Worm (Caenorhabditis elegans) whole organism, young adult: ENCODE results near the gene wapl-1.
A peak's percentile ranks its signal among the peaks of the same experiment; 100 is the strongest.

Experiments
- B0019.2 ChIP-seq: fragments of 200-800 bp; sonication (Bioruptor generic); conservative IDR thresholded peaks from 2 replicates; pipeline ENCODE4 v1.3.6; 2022; ENCODE audit warnings: missing genetic modification reagents, missing genetic modification characterization, missing compliant biosample characterization
- B0261.1 ChIP-seq: sonication (generic microtip); optimal IDR thresholded peaks from 2 replicates; lab custom pipeline; 2016; ENCODE audit warnings: mild to moderate bottlenecking, missing genetic modification characterization, moderate library complexity, missing compliant biosample characterization
- C17E4.6 ChIP-seq: fragments of 200-800 bp; sonication (Bioruptor generic); IDR thresholded peaks from 2 replicates; pipeline ENCODE4 v1.3.6; 2022; ENCODE audit warnings: missing genetic modification reagents, missing genetic modification characterization, missing compliant biosample characterization
- D2030.7 ChIP-seq: fragments of 200-800 bp; sonication (Bioruptor generic); IDR thresholded peaks from 2 replicates; pipeline ENCODE4 v1.3.6; 2022; ENCODE audit warnings: missing genetic modification reagents, missing genetic modification characterization, missing compliant biosample characterization
- F10E7.11 ChIP-seq: sonication (generic microtip); optimal IDR thresholded peaks from 2 replicates; lab custom pipeline; 2017; ENCODE audit warnings: mild to moderate bottlenecking, missing genetic modification characterization, moderate library complexity, missing compliant biosample characterization
- F22D6.2 ChIP-seq: sonication (generic microtip); optimal IDR thresholded peaks from 2 replicates; lab custom pipeline; 2016; ENCODE audit warnings: mild to moderate bottlenecking, missing genetic modification characterization, missing compliant biosample characterization
- F33H1.4 ChIP-seq: fragments of 200-800 bp; sonication (Bioruptor generic); IDR thresholded peaks from 2 replicates; pipeline ENCODE4 v1.3.6; 2022; ENCODE audit warnings: missing genetic modification reagents, missing genetic modification characterization, missing compliant biosample characterization
- F39B2.1 ChIP-seq: fragments of 200-800 bp; sonication (Bioruptor generic); IDR thresholded peaks from 2 replicates; pipeline ENCODE4 v1.3.6; 2022; ENCODE audit warnings: missing genetic modification reagents, missing genetic modification characterization, missing compliant biosample characterization
- F49E8.2 ChIP-seq: sonication (generic microtip); optimal IDR thresholded peaks from 3 replicates; lab custom pipeline; 2017; ENCODE audit warnings: missing genetic modification characterization, mild to moderate bottlenecking, missing compliant biosample characterization, antibody characterized with exemption, moderate library complexity; ENCODE audit not compliant: insufficient read depth
- F57A8.1 ChIP-seq: fragments of 200-800 bp; sonication (Bioruptor generic); optimal IDR thresholded peaks from 2 replicates; lab custom pipeline; 2018; ENCODE audit warnings: mild to moderate bottlenecking, missing genetic modification characterization, moderate library complexity, missing compliant biosample characterization
- K11D2.4 ChIP-seq: fragments of 200-800 bp; sonication (Bioruptor generic); IDR thresholded peaks from 2 replicates; pipeline ENCODE4 v1.3.6; 2022; ENCODE audit warnings: missing genetic modification reagents, missing genetic modification characterization, missing compliant biosample characterization
- K12H6.12 ChIP-seq: fragments of 200-800 bp; sonication (Bioruptor generic); optimal IDR thresholded peaks from 2 replicates; lab custom pipeline; 2018; ENCODE audit warnings: mild to moderate bottlenecking, missing genetic modification characterization, missing compliant biosample characterization
- athp-1 ChIP-seq: sonication (generic microtip); optimal IDR thresholded peaks from 2 replicates; lab custom pipeline; 2017; ENCODE audit warnings: mild to moderate bottlenecking, missing genetic modification characterization, missing compliant biosample characterization
- bed-2 ChIP-seq: fragments of 200-800 bp; sonication (Bioruptor generic); IDR thresholded peaks from 2 replicates; pipeline ENCODE4 v1.3.6; 2022; ENCODE audit warnings: missing genetic modification reagents, missing genetic modification characterization, missing compliant biosample characterization
- cebp-1 ChIP-seq, 2 experiments: fragments of 200-800 bp in 1 of 2; sonication (Bioruptor generic) in 1 of 2; sonication (generic microtip) in 1 of 2; IDR thresholded peaks in 1 of 2; optimal IDR thresholded peaks in 1 of 2; 2 replicates each; pipeline versions ENCODE4 v1.3.6 to Lab custom; 2017 to 2022; ENCODE audit warnings: missing compliant biosample characterization in 2 of 2, missing genetic modification characterization in 2 of 2, mild to moderate bottlenecking in 1 of 2, missing genetic modification reagents in 1 of 2, moderate library complexity in 1 of 2
- cebp-2 ChIP-seq: fragments of 200-800 bp; sonication (Bioruptor generic); IDR thresholded peaks from 2 replicates; pipeline ENCODE4 v1.3.6; 2022; ENCODE audit warnings: missing genetic modification characterization, missing compliant biosample characterization
- ceh-91 ChIP-seq: fragments of 200-800 bp; sonication (Bioruptor generic); IDR thresholded peaks from 2 replicates; pipeline ENCODE4 v1.3.6; 2022; ENCODE audit warnings: missing genetic modification reagents, missing genetic modification characterization, missing compliant biosample characterization
- die-1 ChIP-seq: sonication (generic microtip); optimal IDR thresholded peaks from 2 replicates; lab custom pipeline; 2016; ENCODE audit warnings: missing genotype, mild to moderate bottlenecking, missing genetic modification characterization, missing compliant biosample characterization
- dox-1 ChIP-seq: fragments of 200-800 bp; sonication (Bioruptor generic); IDR thresholded peaks from 2 replicates; pipeline ENCODE4 v1.3.6; 2022; ENCODE audit warnings: missing genetic modification reagents, missing genetic modification characterization, missing compliant biosample characterization
- dpl-1 ChIP-seq: fragments of 150-350 bp; optimal IDR thresholded peaks from 2 replicates; lab custom pipeline; 2014; ENCODE audit warnings: missing biosample characterization, missing genetic modification reagents, missing genetic modification characterization
- egl-44 ChIP-seq: fragments of 200-800 bp; sonication (Bioruptor generic); IDR thresholded peaks from 2 replicates; pipeline ENCODE4 v1.3.6; 2022; ENCODE audit warnings: missing genetic modification reagents, missing genetic modification characterization, missing compliant biosample characterization
- egrh-3 ChIP-seq: fragments of 200-800 bp; sonication (Bioruptor generic); IDR thresholded peaks from 2 replicates; pipeline ENCODE4 v1.3.6; 2022; ENCODE audit warnings: missing genetic modification reagents, missing genetic modification characterization, missing compliant biosample characterization
- him-1 ChIP-seq: sonication (generic microtip); optimal IDR thresholded peaks from 2 replicates; lab custom pipeline; 2016; ENCODE audit warnings: missing genotype, missing genetic modification reagents, missing genetic modification characterization, missing compliant biosample characterization
- hmg-20 ChIP-seq: fragments of 200-800 bp; sonication (Bioruptor generic); IDR thresholded peaks from 2 replicates; pipeline ENCODE4 v1.3.6; 2022; ENCODE audit warnings: missing genetic modification reagents, missing genetic modification characterization, missing compliant biosample characterization
- hsf-1 ChIP-seq: fragments of 200-800 bp; sonication (Bioruptor generic); IDR thresholded peaks from 2 replicates; pipeline ENCODE4 v1.3.6; 2022; ENCODE audit warnings: missing genetic modification reagents, missing genetic modification characterization, missing compliant biosample characterization
- let-607 ChIP-seq, 2 experiments: fragments of 200-800 bp in 1 of 2; sonication (Bioruptor generic) in 1 of 2; sonication (generic microtip) in 1 of 2; optimal IDR thresholded peaks; 2 replicates each; lab custom pipeline; 2016 to 2018; ENCODE audit warnings: mild to moderate bottlenecking in 2 of 2, missing compliant biosample characterization in 2 of 2, missing genetic modification characterization in 2 of 2, moderate library complexity in 2 of 2, missing genotype in 1 of 2
- lin-26 ChIP-seq: fragments of 200-800 bp; sonication (Bioruptor generic); IDR thresholded peaks from 2 replicates; pipeline ENCODE4 v1.3.6; 2022; ENCODE audit warnings: missing genetic modification reagents, missing genetic modification characterization, missing compliant biosample characterization
- lin-54 ChIP-seq: fragments of 200-800 bp; sonication (Bioruptor generic); optimal IDR thresholded peaks from 2 replicates; lab custom pipeline; 2018; ENCODE audit warnings: mild to moderate bottlenecking, missing genetic modification characterization, missing compliant biosample characterization
- lsl-1 ChIP-seq: fragments of 200-800 bp; sonication (Bioruptor generic); optimal IDR thresholded peaks from 2 replicates; lab custom pipeline; 2018; ENCODE audit warnings: mild to moderate bottlenecking, missing genetic modification characterization, moderate library complexity, missing compliant biosample characterization
- madf-3 ChIP-seq: fragments of 200-800 bp; sonication (Bioruptor generic); IDR thresholded peaks from 2 replicates; pipeline ENCODE4 v1.3.6; 2022; ENCODE audit warnings: missing genetic modification reagents, missing genetic modification characterization, missing compliant biosample characterization
- madf-6 ChIP-seq: fragments of 200-800 bp; sonication (Bioruptor generic); IDR thresholded peaks from 2 replicates; pipeline ENCODE4 v1.3.6; 2022; ENCODE audit warnings: missing genetic modification reagents, missing genetic modification characterization, missing compliant biosample characterization
- mcd-1 ChIP-seq: fragments of 200-800 bp; sonication (Bioruptor generic); IDR thresholded peaks from 2 replicates; pipeline ENCODE4 v1.3.6; 2022; ENCODE audit warnings: missing genetic modification reagents, missing genetic modification characterization, missing compliant biosample characterization
- pbrm-1 ChIP-seq: fragments of 200-800 bp; sonication (Bioruptor generic); IDR thresholded peaks from 2 replicates; pipeline ENCODE4 v1.3.6; 2022; ENCODE audit warnings: missing genetic modification reagents, missing genetic modification characterization, missing compliant biosample characterization
- pha-4 ChIP-seq: fragments of 150-350 bp; sonication (generic microtip); optimal IDR thresholded peaks from 2 replicates; lab custom pipeline; 2014; ENCODE audit warnings: missing biosample characterization, missing genetic modification reagents, missing genetic modification characterization
- rcor-1 ChIP-seq: fragments of 200-800 bp; sonication (Bioruptor generic); IDR thresholded peaks from 2 replicates; pipeline ENCODE4 v1.3.6; 2022; ENCODE audit warnings: missing genetic modification reagents, missing genetic modification characterization, missing compliant biosample characterization
- rpc-1 ChIP-seq, 2 experiments: fragments of 150-350 bp in 1 of 2; sonication (generic microtip) in 1 of 2; optimal IDR thresholded peaks; 2 replicates each; lab custom pipeline; 2014 to 2018; ENCODE audit warnings: missing biosample characterization in 1 of 2, missing genetic modification characterization in 1 of 2, missing genetic modification reagents in 1 of 2, missing genotype in 1 of 2
- snpc-1.3 ChIP-seq: sonication (generic microtip); optimal IDR thresholded peaks from 2 replicates; lab custom pipeline; 2017; ENCODE audit warnings: missing genetic modification characterization, mild to moderate bottlenecking, missing compliant biosample characterization, antibody characterized with exemption, moderate library complexity, missing genotype, missing genetic modification reagents; ENCODE audit not compliant: insufficient read depth
- somi-1 ChIP-seq: fragments of 200-800 bp; sonication (Bioruptor generic); optimal IDR thresholded peaks from 2 replicates; lab custom pipeline; 2018; ENCODE audit warnings: mild to moderate bottlenecking, missing genetic modification characterization, missing compliant biosample characterization
- sptf-2 ChIP-seq: fragments of 200-800 bp; sonication (Bioruptor generic); optimal IDR thresholded peaks from 2 replicates; lab custom pipeline; 2018; ENCODE audit warnings: mild to moderate bottlenecking, missing genetic modification characterization, missing compliant biosample characterization
- unc-130 ChIP-seq: sonication (generic microtip); optimal IDR thresholded peaks from 2 replicates; lab custom pipeline; 2016; ENCODE audit warnings: missing genetic modification reagents, missing genetic modification characterization, missing compliant biosample characterization
- zfh-2 ChIP-seq: fragments of 200-800 bp; sonication (Bioruptor generic); conservative IDR thresholded peaks from 2 replicates; pipeline ENCODE4 v1.3.6; 2022; ENCODE audit warnings: missing genetic modification reagents, missing genetic modification characterization, missing compliant biosample characterization
- ztf-18 ChIP-seq: sonication (generic microtip); optimal IDR thresholded peaks from 2 replicates; lab custom pipeline; 2016; ENCODE audit warnings: missing genotype, mild to moderate bottlenecking, missing genetic modification characterization, missing compliant biosample characterization
- ztf-26 ChIP-seq: sonication (generic microtip); optimal IDR thresholded peaks from 2 replicates; lab custom pipeline; 2017; ENCODE audit warnings: missing genetic modification characterization, missing compliant biosample characterization
- ztf-28 ChIP-seq: fragments of 200-800 bp; sonication (Bioruptor generic); IDR thresholded peaks from 2 replicates; pipeline ENCODE4 v1.3.6; 2022; ENCODE audit warnings: missing genetic modification reagents, missing genetic modification characterization, missing compliant biosample characterization

Gene wapl-1

ce11 chrIV:4447367-4447766 lies 1.8 kb upstream of the wapl-1 start:
- TF ChIP-seq lin-54 (GFP tag; lab: Kevin White, UChicago): peak; percentile 54
- no peak for TF ChIP-seq bed-2 (GFP tag; lab: Robert Waterston, UW)
- no peak for TF ChIP-seq snpc-1.3
- 0 out of 2 replicates have a peak, but pooled peaks have one; percentile 30 for TF ChIP-seq hsf-1
- no peak for TF ChIP-seq unc-130 (GFP tag; lab: Kevin White, UChicago)
- TF ChIP-seq lsl-1 (GFP tag; lab: Kevin White, UChicago): peak; percentile 58
- TF ChIP-seq madf-3: no peak
- TF ChIP-seq rcor-1 (GFP tag; lab: Robert Waterston, UW): peak; percentile 18; the same call in 1 of the 2 replicates
- TF ChIP-seq F10E7.11: no peak
- TF ChIP-seq C17E4.6 (GFP tag; lab: Robert Waterston, UW): no peak
- TF ChIP-seq madf-6 (GFP tag; lab: Robert Waterston, UW): peak; percentile 67
- TF ChIP-seq ztf-26 (tag; lab: Kevin White, UChicago): no peak
- TF ChIP-seq egl-44 (GFP tag; lab: Robert Waterston, UW): no peak
- TF ChIP-seq B0019.2: no peak; the same call in 1 of the 2 replicates
- no peak for TF ChIP-seq ztf-18 (tag; lab: Kevin White, UChicago)
- no peak for TF ChIP-seq let-607 (tag; optimal IDR thresholded peaks at IDR 0.05; lab: Kevin White, UChicago)
- TF ChIP-seq pbrm-1 (GFP tag; lab: Robert Waterston, UW): peak; percentile 57
- TF ChIP-seq F49E8.2 (tag; lab: Kevin White, UChicago): peak; percentile 53
- no peak for TF ChIP-seq sptf-2 (GFP tag; lab: Kevin White, UChicago)
- TF ChIP-seq him-1 (tag; lab: Kevin White, UChicago): no peak
- TF ChIP-seq cebp-1 (GFP tag; IDR thresholded peaks at IDR 0.05; lab: Robert Waterston, UW): no peak
- TF ChIP-seq cebp-1 (tag; optimal IDR thresholded peaks at IDR 0.05; lab: Kevin White, UChicago): peak; percentile 91
- TF ChIP-seq hmg-20 (GFP tag; lab: Robert Waterston, UW): no peak
- TF ChIP-seq dpl-1 (GFP tag; lab: Kevin White, UChicago): peak; percentile 30
- TF ChIP-seq K12H6.12: no peak
- peak; percentile 43; the same call in 1 of the 2 replicates for TF ChIP-seq dox-1 (GFP tag; lab: Robert Waterston, UW)
- TF ChIP-seq mcd-1 (GFP tag; lab: Robert Waterston, UW): 0 out of 2 replicates have a peak, but pooled peaks have one; percentile 42
- TF ChIP-seq B0261.1 (tag; lab: Kevin White, UChicago): no peak
- TF ChIP-seq athp-1 (tag; lab: Kevin White, UChicago): no peak
- TF ChIP-seq somi-1 (GFP tag; lab: Kevin White, UChicago): no peak
- peak; percentile 44 for TF ChIP-seq D2030.7 (GFP tag; lab: Robert Waterston, UW)
- no peak for TF ChIP-seq cebp-2 (GFP tag; lab: Robert Waterston, UW)
- peak; percentile 19 for TF ChIP-seq rpc-1 (optimal IDR thresholded peaks at IDR 0.05; lab: Kevin White, UChicago)
- TF ChIP-seq rpc-1 (tag; optimal IDR thresholded peaks at IDR 0.05; lab: Kevin White, UChicago): no peak
- no peak; the same call in 1 of the 2 replicates for TF ChIP-seq egrh-3 (GFP tag; lab: Robert Waterston, UW)
- TF ChIP-seq F57A8.1 (GFP tag; lab: Kevin White, UChicago): no peak
- TF ChIP-seq zfh-2 (GFP tag; lab: Robert Waterston, UW): 0 out of 2 replicates have a peak, but pooled peaks have one; percentile 13
- TF ChIP-seq pha-4 (tag; lab: Kevin White, UChicago): no peak
- 0 out of 2 replicates have a peak, but pooled peaks have one; percentile 12 for TF ChIP-seq F39B2.1 (GFP tag; lab: Robert Waterston, UW)
- peak; percentile 66 for TF ChIP-seq F33H1.4 (GFP tag; lab: Robert Waterston, UW)
- TF ChIP-seq die-1 (tag; lab: Kevin White, UChicago): no peak
- no peak for TF ChIP-seq F22D6.2 (tag; lab: Kevin White, UChicago)
- peak; percentile 56; the same call in 1 of the 2 replicates for TF ChIP-seq ztf-28 (GFP tag; lab: Robert Waterston, UW)
- no peak for TF ChIP-seq K11D2.4
- TF ChIP-seq ceh-91 (GFP tag; lab: Robert Waterston, UW): 0 out of 2 replicates have a peak, but pooled peaks have one; percentile 35
- TF ChIP-seq lin-26 (GFP tag; lab: Robert Waterston, UW): peak; percentile 37; the same call in 1 of the 2 replicates
- TF ChIP-seq, all 124 proteins: peak for 19
